Fruit fly (Drosophila melanogaster) whole organism, embryonic: ENCODE measurements around the gene CG12301.

Source experiments
- Ada2b ChIP-seq: fragments of 200-800 bp; sonication (Bioruptor generic); IDR thresholded peaks from 2 replicates; pipeline ENCODE4 v1.3.6; 2022; ENCODE audit warnings: missing biosample characterization, missing genetic modification characterization
- CG10565 ChIP-seq: fragments of 200-800 bp; sonication (Bioruptor generic); optimal IDR thresholded peaks from 3 replicates; lab custom pipeline; 2016; ENCODE audit warnings: missing biosample characterization, mild to moderate bottlenecking, missing genetic modification characterization
- CG12219 ChIP-seq: fragments of 200-800 bp; sonication (Bioruptor generic); optimal IDR thresholded peaks from 3 replicates; lab custom pipeline; 2018; ENCODE audit warnings: missing biosample characterization, mild to moderate bottlenecking, missing genetic modification characterization
- CG12236 ChIP-seq: fragments of 200-800 bp; sonication (Bioruptor generic); optimal IDR thresholded peaks from 2 replicates; lab custom pipeline; 2016; ENCODE audit warnings: missing biosample characterization, missing genetic modification characterization
- CG12942 ChIP-seq: fragments of 200-800 bp; sonication (Bioruptor generic); optimal IDR thresholded peaks from 3 replicates; lab custom pipeline; 2016; ENCODE audit warnings: missing biosample characterization, missing genetic modification characterization
- CG13424 ChIP-seq: fragments of 200-800 bp; sonication (Bioruptor generic); optimal IDR thresholded peaks from 2 replicates; lab custom pipeline; 2019; ENCODE audit warnings: missing biosample characterization, mild to moderate bottlenecking, missing genetic modification characterization, moderate library complexity
- CG14667 ChIP-seq: fragments of 200-800 bp; sonication (Bioruptor generic); IDR thresholded peaks from 2 replicates; pipeline ENCODE4 v1.3.6; 2022; ENCODE audit warnings: missing biosample characterization, missing genetic modification characterization
- CG17359 ChIP-seq: fragments of 200-800 bp; sonication (Bioruptor generic); optimal IDR thresholded peaks from 3 replicates; lab custom pipeline; 2018; ENCODE audit warnings: missing biosample characterization, mild to moderate bottlenecking, missing genetic modification characterization, moderate library complexity
- CG1792 ChIP-seq: fragments of 200-800 bp; sonication (Bioruptor generic); optimal IDR thresholded peaks from 2 replicates; lab custom pipeline; 2016; ENCODE audit warnings: missing biosample characterization, missing genetic modification characterization
- CG30431 ChIP-seq: fragments of 200-800 bp; sonication (Bioruptor generic); optimal IDR thresholded peaks from 2 replicates; lab custom pipeline; 2017; ENCODE audit warnings: missing biosample characterization, missing genetic modification characterization
- CG32767 ChIP-seq: fragments of 200-800 bp; sonication (Bioruptor generic); IDR thresholded peaks from 2 replicates; pipeline ENCODE4 v1.3.6; 2022; ENCODE audit warnings: missing biosample characterization, missing genetic modification characterization
- CG34224 ChIP-seq: fragments of 200-800 bp; sonication (Bioruptor generic); IDR thresholded peaks from 3 replicates; pipeline ENCODE4 v1.3.6; 2022; ENCODE audit warnings: missing biosample characterization, missing genetic modification characterization; ENCODE audit not compliant: partially characterized antibody
- CG34376 ChIP-seq: fragments of 200-800 bp; sonication (Bioruptor generic); optimal IDR thresholded peaks from 2 replicates; lab custom pipeline; 2018; ENCODE audit warnings: missing biosample characterization, mild to moderate bottlenecking, missing genetic modification characterization
- CG4282 ChIP-seq: fragments of 200-800 bp; sonication (Bioruptor generic); optimal IDR thresholded peaks from 2 replicates; lab custom pipeline; 2016; ENCODE audit warnings: missing biosample characterization, missing genetic modification characterization
- CG6254 ChIP-seq: fragments of 200-800 bp; sonication (Bioruptor generic); optimal IDR thresholded peaks from 3 replicates; lab custom pipeline; 2017; ENCODE audit warnings: mild to moderate bottlenecking, missing biosample characterization, missing genetic modification reagents, missing genetic modification characterization
- CG6765 ChIP-seq: fragments of 200-800 bp; sonication (Bioruptor generic); optimal IDR thresholded peaks from 3 replicates; lab custom pipeline; 2017; ENCODE audit warnings: missing biosample characterization, mild to moderate bottlenecking, missing genetic modification characterization
- CG6813 ChIP-seq: fragments of 200-800 bp; sonication (Bioruptor generic); optimal IDR thresholded peaks from 2 replicates; lab custom pipeline; 2017; ENCODE audit warnings: missing biosample characterization, missing genetic modification characterization, mild to moderate bottlenecking, moderate library complexity, missing genetic modification reagents
- CG8359 ChIP-seq: fragments of 200-800 bp; sonication (Bioruptor generic); optimal IDR thresholded peaks from 2 replicates; lab custom pipeline; 2017; ENCODE audit warnings: missing biosample characterization, mild to moderate bottlenecking, missing genetic modification characterization, borderline replicate concordance
- Dip2 ChIP-seq: fragments of 200-800 bp; sonication (Bioruptor generic); IDR thresholded peaks from 2 replicates; pipeline ENCODE4 v1.3.6; 2022; ENCODE audit warnings: missing biosample characterization, missing genetic modification characterization
- Dip3 ChIP-seq: fragments of 200-800 bp; sonication (Bioruptor generic); optimal IDR thresholded peaks from 3 replicates; lab custom pipeline; 2016; ENCODE audit warnings: missing biosample characterization, missing genetic modification characterization
- Drgx ChIP-seq: fragments of 200-800 bp; sonication (Bioruptor generic); IDR thresholded peaks from 2 replicates; pipeline ENCODE4 v1.3.6; 2022; ENCODE audit warnings: missing biosample characterization, missing genetic modification characterization
- E2f1 ChIP-seq: fragments of 200-800 bp; sonication (Bioruptor generic); IDR thresholded peaks from 2 replicates; pipeline ENCODE4 v1.3.6; 2022; ENCODE audit warnings: missing biosample characterization, missing genetic modification characterization
- ERR ChIP-seq: fragments of 200-800 bp; sonication (Bioruptor generic); optimal IDR thresholded peaks from 2 replicates; lab custom pipeline; 2016; ENCODE audit warnings: missing biosample characterization, missing genetic modification characterization
- H15 ChIP-seq: fragments of 200-800 bp; sonication (Bioruptor generic); IDR thresholded peaks from 3 replicates; pipeline ENCODE4 v1.3.6; 2022; ENCODE audit warnings: missing biosample characterization, missing genetic modification characterization
- Hr51 ChIP-seq, 2 experiments: fragments of 200-800 bp; sonication (Bioruptor generic); optimal IDR thresholded peaks; 2 replicates in 1 of 2; 3 replicates in 1 of 2; lab custom pipeline; 2016 to 2018; ENCODE audit warnings: missing biosample characterization in 2 of 2, missing genetic modification characterization in 2 of 2, mild to moderate bottlenecking in 1 of 2, moderate library complexity in 1 of 2
- MESR4 ChIP-seq: fragments of 200-800 bp; sonication (Bioruptor generic); optimal IDR thresholded peaks from 2 replicates; lab custom pipeline; 2018; ENCODE audit warnings: missing biosample characterization, mild to moderate bottlenecking, missing genetic modification characterization, moderate library complexity
- Mes4 ChIP-seq: fragments of 200-800 bp; sonication (Bioruptor generic); optimal IDR thresholded peaks from 2 replicates; lab custom pipeline; 2016; ENCODE audit warnings: missing biosample characterization, missing genetic modification characterization
- NC2β ChIP-seq: fragments of 200-800 bp; sonication (Bioruptor generic); optimal IDR thresholded peaks from 2 replicates; lab custom pipeline; 2016; ENCODE audit warnings: missing biosample characterization, missing genetic modification characterization
- Pdp1 ChIP-seq, 2 experiments: fragments of 200-800 bp; sonication (Bioruptor generic); optimal IDR thresholded peaks; 3 replicates each; lab custom pipeline; 2016; ENCODE audit warnings: missing biosample characterization in 2 of 2, missing genetic modification characterization in 2 of 2, mild to moderate bottlenecking in 1 of 2, moderate library complexity in 1 of 2
- Rfx ChIP-seq: fragments of 200-800 bp; sonication (Bioruptor generic); IDR thresholded peaks from 2 replicates; pipeline ENCODE4 v1.3.6; 2022; ENCODE audit warnings: missing biosample characterization, missing genetic modification characterization
- Sox100B ChIP-seq: fragments of 200-800 bp; sonication (Bioruptor generic); optimal IDR thresholded peaks from 3 replicates; lab custom pipeline; 2018; ENCODE audit warnings: missing biosample characterization, mild to moderate bottlenecking, missing genetic modification characterization
- Sry-δ ChIP-seq: fragments of 200-800 bp; sonication (Bioruptor generic); optimal IDR thresholded peaks from 2 replicates; lab custom pipeline; 2016; ENCODE audit warnings: missing biosample characterization, missing genetic modification characterization
- Usf ChIP-seq: fragments of 200-800 bp; sonication (Bioruptor generic); optimal IDR thresholded peaks from 2 replicates; lab custom pipeline; 2017; ENCODE audit warnings: missing genotype, missing biosample characterization, missing genetic modification characterization
- ab ChIP-seq: fragments of 200-800 bp; sonication (Bioruptor generic); optimal IDR thresholded peaks from 2 replicates; lab custom pipeline; 2016; ENCODE audit warnings: missing biosample characterization, missing genetic modification characterization
- abd-A ChIP-seq: fragments of 200-800 bp; sonication (Bioruptor generic); optimal IDR thresholded peaks from 3 replicates; lab custom pipeline; 2019; ENCODE audit warnings: missing biosample characterization, mild to moderate bottlenecking, missing genetic modification characterization, moderate library complexity
- amos ChIP-seq: fragments of 200-800 bp; sonication (Bioruptor generic); IDR thresholded peaks from 2 replicates; pipeline ENCODE4 v1.3.6; 2022; ENCODE audit warnings: missing biosample characterization, missing genetic modification characterization; ENCODE audit not compliant: partially characterized antibody
- bowl ChIP-seq: fragments of 200-800 bp; sonication (Bioruptor generic); IDR thresholded peaks from 2 replicates; pipeline ENCODE4 v1.3.6; 2022; ENCODE audit warnings: missing biosample characterization, missing genetic modification characterization
- dmrt11E ChIP-seq: fragments of 200-800 bp; sonication (Bioruptor generic); optimal IDR thresholded peaks from 3 replicates; lab custom pipeline; 2018; ENCODE audit warnings: missing biosample characterization, mild to moderate bottlenecking, missing genetic modification characterization, moderate library complexity
- emc ChIP-seq: fragments of 200-800 bp; sonication (Bioruptor generic); optimal IDR thresholded peaks from 2 replicates; lab custom pipeline; 2016; ENCODE audit warnings: missing biosample characterization, missing genetic modification characterization
- eyg ChIP-seq: fragments of 200-800 bp; sonication (Bioruptor generic); optimal IDR thresholded peaks from 3 replicates; lab custom pipeline; 2016; ENCODE audit warnings: missing biosample characterization, missing genetic modification characterization
- fd64A ChIP-seq: fragments of 200-800 bp; sonication (Bioruptor generic); optimal IDR thresholded peaks from 3 replicates; lab custom pipeline; 2018; ENCODE audit warnings: missing biosample characterization, mild to moderate bottlenecking, missing genetic modification characterization
- hbn ChIP-seq: fragments of 200-800 bp; sonication (Bioruptor generic); IDR thresholded peaks from 2 replicates; pipeline ENCODE4 v1.3.6; 2022; ENCODE audit warnings: missing biosample characterization, missing genetic modification characterization; ENCODE audit not compliant: partially characterized antibody
- kay ChIP-seq: fragments of 200-800 bp; sonication (Bioruptor generic); optimal IDR thresholded peaks from 2 replicates; lab custom pipeline; 2016; ENCODE audit warnings: missing biosample characterization, missing genetic modification characterization
- kni ChIP-seq: fragments of 200-800 bp; sonication (Bioruptor generic); optimal IDR thresholded peaks from 3 replicates; lab custom pipeline; 2017; ENCODE audit warnings: mild to moderate bottlenecking, missing biosample characterization, missing genetic modification reagents, missing genetic modification characterization
- sr ChIP-seq: fragments of 200-800 bp; sonication (Bioruptor generic); IDR thresholded peaks from 3 replicates; pipeline ENCODE4 v1.3.6; 2022; ENCODE audit warnings: missing biosample characterization, missing genetic modification characterization
- wor ChIP-seq: fragments of 200-800 bp; sonication (Bioruptor generic); IDR thresholded peaks from 2 replicates; pipeline ENCODE4 v1.3.6; 2022; ENCODE audit warnings: missing biosample characterization, missing genetic modification characterization

Gene CG12301

dm6 chr3L:15563058-15563850, 17.3 kb upstream of the CG12301 start, which contains the start of the genes CG7739 and SCCRO (continued):
- TF ChIP-seq Dip2 (no peak), Sry-δ (GFP tag; lab: Kevin White, UChicago) (peak; percentile 49), hbn (GFP tag; lab: Robert Waterston, UW) (peak; percentile 34; the same call in 1 of the 2 replicates), CG4282 (GFP tag; lab: Kevin White, UChicago) (no peak), Drgx (GFP tag; lab: Robert Waterston, UW) (peak; percentile 68), ERR (GFP tag; lab: Kevin White, UChicago) (no peak), Sox100B (peak; percentile 4), CG8359 (GFP tag; lab: Kevin White, UChicago) (no peak), dmrt11E (peak; percentile 50), Usf (GFP tag; lab: Kevin White, UChicago) (no peak), H15 (no peak), wor (GFP tag; lab: Robert Waterston, UW) (no peak), sr (GFP tag; lab: Robert Waterston, UW) (no peak), Dip3 (GFP tag; lab: Kevin White, UChicago) (peak; percentile 30), bowl (GFP tag; lab: Robert Waterston, UW) (no peak)

DNA sequence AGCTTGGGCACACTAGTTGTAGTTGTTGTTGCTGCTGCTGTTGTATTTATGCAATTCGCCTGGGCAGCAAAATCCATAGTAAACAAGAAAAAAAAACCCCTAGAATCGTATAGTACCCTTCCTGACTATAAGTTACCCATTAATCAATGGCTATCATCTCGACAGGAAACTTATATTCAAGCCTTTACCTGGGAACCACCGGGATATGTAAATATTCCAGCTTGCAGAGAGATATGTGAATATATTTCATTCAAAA, 16.8 kb upstream of the CG12301 start:
- TF ChIP-seq CG17359 (tag; lab: Kevin White, UChicago) (no peak), Pdp1 (GFP tag; optimal IDR thresholded peaks at IDR 0.05; lab: Kevin White, UChicago) (peak in 1 of 2 experiments; percentile 95), CG34224 (GFP tag; lab: Robert Waterston, UW) (0 out of 3 replicates have a peak, but pooled peaks have one; percentile 4), MESR4 (GFP tag; lab: Kevin White, UChicago) (peak; percentile 6), CG14667 (GFP tag; lab: Robert Waterston, UW) (no peak)

- peak; percentile 13 for TF ChIP-seq NC2β (GFP tag; lab: Kevin White, UChicago)
- TF ChIP-seq CG13424 (tag; lab: Kevin White, UChicago), result peak; percentile 6
- TF ChIP-seq CG6254, result no peak
- TF ChIP-seq CG34376 (GFP tag; lab: Kevin White, UChicago), result no peak
- TF ChIP-seq eyg (GFP tag; lab: Kevin White, UChicago), result no peak
- no peak for TF ChIP-seq Hr51 (GFP tag; optimal IDR thresholded peaks at IDR 0.05; lab: Kevin White, UChicago)
- TF ChIP-seq Pdp1 (GFP tag; optimal IDR thresholded peaks at IDR 0.05; lab: Kevin White, UChicago), result peak in 1 of 2 experiments; percentile 90
- no peak for TF ChIP-seq CG32767 (GFP tag; lab: Robert Waterston, UW)
- TF ChIP-seq E2f1, result no peak
- TF ChIP-seq emc (GFP tag; lab: Kevin White, UChicago), result no peak
- TF ChIP-seq ab, result no peak
- TF ChIP-seq CG6813 (GFP tag; lab: Kevin White, UChicago), result no peak
- no peak for TF ChIP-seq CG6765 (GFP tag; lab: Kevin White, UChicago)
- peak; percentile 72; the same call in 1 of the 2 replicates for TF ChIP-seq amos
- peak; percentile 9 for TF ChIP-seq CG12942 (GFP tag; lab: Kevin White, UChicago)
- TF ChIP-seq Rfx, result peak; percentile 46
- TF ChIP-seq CG30431 (GFP tag; lab: Kevin White, UChicago), result no peak
- no peak for TF ChIP-seq Mes4 (GFP tag; lab: Kevin White, UChicago)
- TF ChIP-seq CG17359 (tag; lab: Kevin White, UChicago), result no peak
- TF ChIP-seq H15, result no peak
- TF ChIP-seq CG12236 (GFP tag; lab: Kevin White, UChicago), result no peak
- TF ChIP-seq CG10565 (GFP tag; lab: Kevin White, UChicago), result no peak
- TF ChIP-seq CG12219 (GFP tag; lab: Kevin White, UChicago), result no peak
- no peak for TF ChIP-seq kni (GFP tag; lab: Kevin White, UChicago)
- no peak for TF ChIP-seq fd64A (GFP tag; lab: Kevin White, UChicago)
- TF ChIP-seq abd-A (tag; lab: Kevin White, UChicago), result no peak
- TF ChIP-seq Ada2b, result no peak; the same call in 1 of the 2 replicates
- TF ChIP-seq CG1792 (GFP tag; lab: Kevin White, UChicago), result no peak
- no peak for TF ChIP-seq kay (GFP tag; lab: Kevin White, UChicago)
These were observed 14.7 kb upstream of the CG12301 start, which contains the start of gene dop for dm6 chr3L:15565829-15566433. Gene dop (plus strand): TSS chr3L:15566013.
